Fruit fly (Drosophila melanogaster) whole organism, embryonic: Measurements from ENCODE around the gene alpha-Est8.

Experiments
- Abd-B ChIP-seq: fragments of 200-800 bp; sonication (Bioruptor generic); optimal IDR thresholded peaks from 2 replicates; lab custom pipeline; 2018; ENCODE audit warnings: missing biosample characterization, mild to moderate bottlenecking, missing genetic modification characterization, moderate library complexity
- Antp ChIP-seq: fragments of 200-800 bp; sonication (Bioruptor generic); optimal IDR thresholded peaks from 3 replicates; lab custom pipeline; 2016; ENCODE audit warnings: missing biosample characterization, missing genetic modification characterization
- Atf3 ChIP-seq: fragments of 200-800 bp; sonication (Bioruptor generic); optimal IDR thresholded peaks from 3 replicates; lab custom pipeline; 2016; ENCODE audit warnings: missing biosample characterization, missing genetic modification characterization
- CG10147 ChIP-seq: fragments of 200-800 bp; sonication (Bioruptor generic); optimal IDR thresholded peaks from 2 replicates; lab custom pipeline; 2019; ENCODE audit warnings: missing biosample characterization, mild to moderate bottlenecking, missing genetic modification characterization, moderate library complexity
- CG10431 ChIP-seq: fragments of 200-800 bp; sonication (Bioruptor generic); optimal IDR thresholded peaks from 3 replicates; lab custom pipeline; 2018; ENCODE audit warnings: missing biosample characterization, mild to moderate bottlenecking, missing genetic modification characterization
- CG10565 ChIP-seq: fragments of 200-800 bp; sonication (Bioruptor generic); optimal IDR thresholded peaks from 3 replicates; lab custom pipeline; 2016; ENCODE audit warnings: missing biosample characterization, mild to moderate bottlenecking, missing genetic modification characterization
- CG11456 ChIP-seq: fragments of 200-800 bp; sonication (Bioruptor generic); IDR thresholded peaks from 3 replicates; pipeline ENCODE4 v1.3.6; 2022; ENCODE audit warnings: missing biosample characterization, missing genetic modification characterization
- CG12769 ChIP-seq: fragments of 200-800 bp; sonication (Bioruptor generic); optimal IDR thresholded peaks from 2 replicates; lab custom pipeline; 2019; ENCODE audit warnings: missing biosample characterization, mild to moderate bottlenecking, missing genetic modification characterization, moderate library complexity
- CG13624 ChIP-seq: fragments of 200-800 bp; sonication (Bioruptor generic); optimal IDR thresholded peaks from 2 replicates; lab custom pipeline; 2016; ENCODE audit warnings: missing biosample characterization, missing genetic modification characterization
- CG15479 ChIP-seq: fragments of 200-800 bp; sonication (Bioruptor generic); optimal IDR thresholded peaks from 3 replicates; lab custom pipeline; 2019; ENCODE audit warnings: missing biosample characterization, mild to moderate bottlenecking, missing genetic modification characterization, moderate library complexity
- CG17328 ChIP-seq: fragments of 200-800 bp; sonication (Bioruptor generic); IDR thresholded peaks from 2 replicates; pipeline ENCODE4 v1.3.6; 2022; ENCODE audit warnings: missing biosample characterization, missing genetic modification characterization
- CG17568 ChIP-seq: fragments of 200-800 bp; sonication (Bioruptor generic); optimal IDR thresholded peaks from 2 replicates; lab custom pipeline; 2018; ENCODE audit warnings: missing biosample characterization, mild to moderate bottlenecking, missing genetic modification characterization, moderate library complexity
- CG1832 ChIP-seq: fragments of 200-800 bp; sonication (Bioruptor generic); optimal IDR thresholded peaks from 2 replicates; lab custom pipeline; 2017; ENCODE audit warnings: missing biosample characterization, mild to moderate bottlenecking, missing genetic modification characterization, inconsistent platforms
- CG2129 ChIP-seq: fragments of 200-800 bp; sonication (Bioruptor generic); IDR thresholded peaks from 2 replicates; pipeline ENCODE4 v1.3.6; 2022; ENCODE audit warnings: missing biosample characterization, missing genetic modification characterization; ENCODE audit not compliant: partially characterized antibody
- CG2875 ChIP-seq: fragments of 200-800 bp; sonication (Bioruptor generic); optimal IDR thresholded peaks from 2 replicates; lab custom pipeline; 2017; ENCODE audit warnings: missing biosample characterization, mild to moderate bottlenecking, missing genetic modification characterization, missing genetic modification reagents
- CG34422 ChIP-seq: fragments of 200-800 bp; sonication (Bioruptor generic); IDR thresholded peaks from 3 replicates; pipeline ENCODE4 v1.3.6; 2022; ENCODE audit warnings: missing biosample characterization, missing genetic modification characterization
- CG3995 ChIP-seq: fragments of 200-800 bp; sonication (Bioruptor generic); optimal IDR thresholded peaks from 3 replicates; lab custom pipeline; 2016; ENCODE audit warnings: missing biosample characterization, missing genetic modification characterization
- CG4328 ChIP-seq: fragments of 200-800 bp; sonication (Bioruptor generic); optimal IDR thresholded peaks from 3 replicates; lab custom pipeline; 2017; ENCODE audit warnings: missing biosample characterization, missing genetic modification reagents, missing genetic modification characterization
- CG43689 ChIP-seq: fragments of 200-800 bp; sonication (Bioruptor generic); IDR thresholded peaks from 2 replicates; pipeline ENCODE4 v1.3.6; 2022; ENCODE audit warnings: missing biosample characterization, missing genetic modification characterization
- CG5180 ChIP-seq: fragments of 200-800 bp; sonication (Bioruptor generic); optimal IDR thresholded peaks from 3 replicates; lab custom pipeline; 2017; ENCODE audit warnings: missing biosample characterization, missing genetic modification characterization, mild to moderate bottlenecking, moderate library complexity, missing genetic modification reagents
- CG6689 ChIP-seq: fragments of 200-800 bp; sonication (Bioruptor generic); IDR thresholded peaks from 2 replicates; pipeline ENCODE4 v1.3.6; 2022; ENCODE audit warnings: missing biosample characterization, missing genetic modification characterization
- CG7556 ChIP-seq: fragments of 200-800 bp; sonication (Bioruptor generic); optimal IDR thresholded peaks from 2 replicates; lab custom pipeline; 2017; ENCODE audit warnings: missing biosample characterization, mild to moderate bottlenecking, missing genetic modification characterization
- CG7786 ChIP-seq: fragments of 200-800 bp; sonication (Bioruptor generic); optimal IDR thresholded peaks from 2 replicates; lab custom pipeline; 2016; ENCODE audit warnings: missing biosample characterization, missing genetic modification characterization
- CG9437 ChIP-seq: fragments of 200-800 bp; sonication (Bioruptor generic); optimal IDR thresholded peaks from 2 replicates; lab custom pipeline; 2018; ENCODE audit warnings: missing biosample characterization, mild to moderate bottlenecking, missing genetic modification characterization
- Deaf1 ChIP-seq: fragments of 200-800 bp; optimal IDR thresholded peaks from 3 replicates; lab custom pipeline; 2019; ENCODE audit warnings: missing biosample characterization, mild to moderate bottlenecking, missing genetic modification characterization, moderate library complexity
- Hand ChIP-seq: fragments of 200-800 bp; sonication (Bioruptor generic); optimal IDR thresholded peaks from 2 replicates; lab custom pipeline; 2017; ENCODE audit warnings: mild to moderate bottlenecking, missing biosample characterization, missing genetic modification reagents, missing genetic modification characterization
- Myb ChIP-seq: fragments of 200-800 bp; sonication (Bioruptor generic); optimal IDR thresholded peaks from 2 replicates; lab custom pipeline; 2016; ENCODE audit warnings: missing biosample characterization, missing genetic modification characterization
- NK7.1 ChIP-seq: fragments of 200-800 bp; sonication (Bioruptor generic); optimal IDR thresholded peaks from 3 replicates; lab custom pipeline; 2016; ENCODE audit warnings: missing biosample characterization, missing genetic modification characterization
- Neu2 ChIP-seq: fragments of 200-800 bp; sonication (Bioruptor generic); optimal IDR thresholded peaks from 3 replicates; lab custom pipeline; 2016; ENCODE audit warnings: missing biosample characterization, missing genetic modification characterization, borderline replicate concordance
- Nf-YC ChIP-seq: fragments of 200-800 bp; optimal IDR thresholded peaks from 3 replicates; lab custom pipeline; 2019; ENCODE audit warnings: missing biosample characterization, mild to moderate bottlenecking, missing genetic modification characterization, moderate library complexity
- Poxn ChIP-seq: fragments of 200-800 bp; sonication (Bioruptor generic); IDR thresholded peaks from 2 replicates; pipeline ENCODE4 v1.3.6; 2022; ENCODE audit warnings: missing biosample characterization, missing genetic modification characterization
- Sox100B ChIP-seq: fragments of 200-800 bp; sonication (Bioruptor generic); optimal IDR thresholded peaks from 3 replicates; lab custom pipeline; 2018; ENCODE audit warnings: missing biosample characterization, mild to moderate bottlenecking, missing genetic modification characterization
- Xrp1 ChIP-seq: fragments of 200-800 bp; sonication (Bioruptor generic); IDR thresholded peaks from 2 replicates; pipeline ENCODE4 v1.3.6; 2022; ENCODE audit warnings: missing biosample characterization, missing genetic modification characterization
- amos ChIP-seq: fragments of 200-800 bp; sonication (Bioruptor generic); IDR thresholded peaks from 2 replicates; pipeline ENCODE4 v1.3.6; 2022; ENCODE audit warnings: missing biosample characterization, missing genetic modification characterization; ENCODE audit not compliant: partially characterized antibody
- ara ChIP-seq: fragments of 200-800 bp; sonication (Bioruptor generic); IDR thresholded peaks from 2 replicates; pipeline ENCODE4 v1.3.6; 2022; ENCODE audit warnings: missing biosample characterization, missing genetic modification characterization
- bigmax ChIP-seq: fragments of 200-800 bp; sonication (Bioruptor generic); optimal IDR thresholded peaks from 2 replicates; lab custom pipeline; 2018; ENCODE audit warnings: missing biosample characterization, mild to moderate bottlenecking, missing genetic modification characterization
- br ChIP-seq: fragments of >200 bp; optimal IDR thresholded peaks from 2 replicates; lab custom pipeline; 2017
- cad ChIP-seq: fragments of >200 bp; optimal IDR thresholded peaks from 2 replicates; lab custom pipeline; 2017; ENCODE audit warnings: missing biosample characterization, missing genetic modification characterization
- chm ChIP-seq: fragments of 200-800 bp; sonication (Bioruptor generic); IDR thresholded peaks from 2 replicates; pipeline ENCODE4 v1.3.6; 2022; ENCODE audit warnings: missing biosample characterization, missing genetic modification characterization
- corto ChIP-seq: fragments of 200-800 bp; sonication (Bioruptor generic); optimal IDR thresholded peaks from 2 replicates; lab custom pipeline; 2016; ENCODE audit warnings: missing biosample characterization, mild to moderate bottlenecking, missing genetic modification characterization, moderate library complexity
- crol ChIP-seq: fragments of 200-800 bp; sonication (Bioruptor generic); IDR thresholded peaks from 2 replicates; pipeline ENCODE4 v1.3.6; 2022; ENCODE audit warnings: missing biosample characterization, missing genetic modification characterization
- mirr ChIP-seq: fragments of 200-800 bp; sonication (Bioruptor generic); optimal IDR thresholded peaks from 3 replicates; lab custom pipeline; 2018; ENCODE audit warnings: missing biosample characterization, mild to moderate bottlenecking, missing genetic modification characterization
- org-1 ChIP-seq: fragments of 200-800 bp; sonication (Bioruptor generic); optimal IDR thresholded peaks from 2 replicates; lab custom pipeline; 2017; ENCODE audit warnings: missing biosample characterization, missing genetic modification characterization
- pros ChIP-seq: fragments of 200-800 bp; sonication (Bioruptor generic); optimal IDR thresholded peaks from 3 replicates; lab custom pipeline; 2019; ENCODE audit warnings: missing biosample characterization, mild to moderate bottlenecking, missing genetic modification characterization, moderate library complexity
- rib ChIP-seq: fragments of 200-800 bp; sonication (Bioruptor generic); IDR thresholded peaks from 2 replicates; pipeline ENCODE4 v1.3.6; 2022; ENCODE audit warnings: missing biosample characterization, missing genetic modification characterization
- slbo ChIP-seq: fragments of 200-800 bp; sonication (Bioruptor generic); IDR thresholded peaks from 2 replicates; pipeline ENCODE4 v1.3.6; 2022; ENCODE audit warnings: missing biosample characterization, missing genetic modification characterization
- slp2 ChIP-seq: fragments of 200-800 bp; sonication (Bioruptor generic); optimal IDR thresholded peaks from 2 replicates; lab custom pipeline; 2016; ENCODE audit warnings: missing biosample characterization, missing genetic modification characterization
- tap ChIP-seq: fragments of 200-800 bp; optimal IDR thresholded peaks from 3 replicates; lab custom pipeline; 2019; ENCODE audit warnings: missing biosample characterization, mild to moderate bottlenecking, missing genetic modification characterization, moderate library complexity
- toy ChIP-seq: fragments of 200-800 bp; sonication (Bioruptor generic); IDR thresholded peaks from 2 replicates; pipeline ENCODE4 v1.3.6; 2022; ENCODE audit warnings: missing biosample characterization, missing genetic modification characterization
- vfl ChIP-seq: fragments of 200-800 bp; sonication (Bioruptor generic); optimal IDR thresholded peaks from 2 replicates; lab custom pipeline; 2016; ENCODE audit warnings: missing biosample characterization, missing genetic modification characterization

Gene alpha-Est8

DNA sequence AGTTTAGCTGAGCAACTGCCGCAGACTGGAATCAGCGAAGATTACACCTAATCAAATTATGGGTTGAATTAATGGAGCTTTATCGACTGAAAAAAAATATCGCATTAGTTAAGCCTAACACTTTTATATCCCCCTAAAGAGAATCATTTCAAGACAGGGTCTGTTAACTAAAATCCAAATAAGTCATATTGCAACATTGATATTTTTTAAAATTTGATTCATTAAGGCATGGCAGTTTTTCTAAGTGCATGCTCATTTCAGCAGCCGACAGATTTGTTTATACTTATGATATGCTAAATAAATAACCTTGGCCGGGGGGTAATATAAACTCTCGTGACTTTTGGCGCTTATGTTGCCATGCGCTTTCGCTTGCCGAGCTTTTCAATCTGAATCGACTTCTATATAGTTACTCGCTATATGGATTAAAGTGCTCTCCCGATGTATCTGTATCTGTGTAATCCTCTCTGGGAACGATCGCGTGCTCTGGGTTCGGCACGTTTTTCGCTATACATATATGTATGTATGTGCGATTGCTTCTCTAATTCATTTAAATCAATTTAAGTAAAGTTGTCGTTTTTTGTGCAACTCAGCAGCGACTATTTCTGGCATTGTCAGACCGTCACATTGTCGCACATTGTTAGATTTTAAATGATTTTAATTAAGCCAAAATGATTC is 9.0 kb downstream of the alpha-Est8 start (continued):
- TF ChIP-seq CG5180: no peak
- TF ChIP-seq Hand: peak; percentile 71
- peak; percentile 94 for TF ChIP-seq CG11456
- TF ChIP-seq CG10565 (GFP tag; lab: Kevin White, UChicago): no peak
- peak; percentile 69; the same call in 1 of the 2 replicates for TF ChIP-seq CG17328 (GFP tag; lab: Robert Waterston, UW)
- peak; percentile 56 for TF ChIP-seq mirr (GFP tag; lab: Kevin White, UChicago)
- peak; percentile 68 for TF ChIP-seq slp2
- TF ChIP-seq CG17568 (GFP tag; lab: Kevin White, UChicago): peak; percentile 57
- TF ChIP-seq slbo (GFP tag; lab: Robert Waterston, UW): peak; percentile 97
- no peak for TF ChIP-seq br (lab: Kevin White, UChicago)
- TF ChIP-seq CG2875 (GFP tag; lab: Kevin White, UChicago): no peak
- peak; percentile 90 for TF ChIP-seq CG7786 (GFP tag; lab: Kevin White, UChicago)
- TF ChIP-seq crol: no peak
- no peak for TF ChIP-seq CG15479 (GFP tag; lab: Kevin White, UChicago)
- TF ChIP-seq Deaf1 (tag; lab: Kevin White, UChicago): peak; percentile 59
- peak; percentile 80 for TF ChIP-seq Myb
- no peak for TF ChIP-seq CG1832 (GFP tag; lab: Kevin White, UChicago)
- no peak for TF ChIP-seq amos (GFP tag; lab: Robert Waterston, UW)
- TF ChIP-seq ara (GFP tag; lab: Robert Waterston, UW): no peak
- TF ChIP-seq NK7.1 (GFP tag; lab: Kevin White, UChicago): peak; percentile 78
- TF ChIP-seq CG12769 (tag; lab: Kevin White, UChicago): peak; percentile 97
- peak; percentile 55 for TF ChIP-seq CG3995
- TF ChIP-seq Poxn (GFP tag; lab: Robert Waterston, UW): peak; percentile 81
- TF ChIP-seq bigmax (GFP tag; lab: Kevin White, UChicago): no peak
- no peak for TF ChIP-seq chm
- peak; percentile 96 for TF ChIP-seq CG13624
- peak; percentile 17 for TF ChIP-seq Sox100B
- peak; percentile 77; the same call in 1 of the 2 replicates for TF ChIP-seq toy (GFP tag; lab: Robert Waterston, UW)
- no peak for TF ChIP-seq cad
- TF ChIP-seq rib (GFP tag; lab: Robert Waterston, UW): peak; percentile 91
- TF ChIP-seq Nf-YC (tag; lab: Kevin White, UChicago): peak; percentile 0
- TF ChIP-seq Atf3: peak; percentile 39
- TF ChIP-seq CG4328 (GFP tag; lab: Kevin White, UChicago): peak; percentile 26
- TF ChIP-seq org-1 (GFP tag; lab: Kevin White, UChicago): peak; percentile 73
- TF ChIP-seq Xrp1 (GFP tag; lab: Robert Waterston, UW): peak; percentile 58
- peak; percentile 57 for TF ChIP-seq CG6689 (GFP tag; lab: Robert Waterston, UW)
- TF ChIP-seq CG7556 (GFP tag; lab: Kevin White, UChicago): peak; percentile 79
- TF ChIP-seq CG9437 (GFP tag; lab: Kevin White, UChicago): peak; percentile 60
- TF ChIP-seq Abd-B (GFP tag; lab: Kevin White, UChicago): peak; percentile 66
- TF ChIP-seq corto: no peak
- peak; percentile 92 for TF ChIP-seq CG10147 (GFP tag; lab: Kevin White, UChicago)
- peak; percentile 51 for TF ChIP-seq tap (tag; lab: Kevin White, UChicago)
- no peak for TF ChIP-seq Neu2 (GFP tag; lab: Kevin White, UChicago)
- no peak for TF ChIP-seq pros (GFP tag; lab: Kevin White, UChicago)
- no peak for TF ChIP-seq CG10431
- peak; percentile 67; the same call in 2 of the 3 replicates for TF ChIP-seq CG34422
- TF ChIP-seq vfl (GFP tag; lab: Kevin White, UChicago): peak; percentile 86
- TF ChIP-seq CG43689: peak; percentile 66
- peak; percentile 82 for TF ChIP-seq Antp
- no peak for TF ChIP-seq CG2129 (GFP tag; lab: Robert Waterston, UW)
